Worm (Caenorhabditis elegans): ENCODE results near the gene F48D6.4.

DNA sequence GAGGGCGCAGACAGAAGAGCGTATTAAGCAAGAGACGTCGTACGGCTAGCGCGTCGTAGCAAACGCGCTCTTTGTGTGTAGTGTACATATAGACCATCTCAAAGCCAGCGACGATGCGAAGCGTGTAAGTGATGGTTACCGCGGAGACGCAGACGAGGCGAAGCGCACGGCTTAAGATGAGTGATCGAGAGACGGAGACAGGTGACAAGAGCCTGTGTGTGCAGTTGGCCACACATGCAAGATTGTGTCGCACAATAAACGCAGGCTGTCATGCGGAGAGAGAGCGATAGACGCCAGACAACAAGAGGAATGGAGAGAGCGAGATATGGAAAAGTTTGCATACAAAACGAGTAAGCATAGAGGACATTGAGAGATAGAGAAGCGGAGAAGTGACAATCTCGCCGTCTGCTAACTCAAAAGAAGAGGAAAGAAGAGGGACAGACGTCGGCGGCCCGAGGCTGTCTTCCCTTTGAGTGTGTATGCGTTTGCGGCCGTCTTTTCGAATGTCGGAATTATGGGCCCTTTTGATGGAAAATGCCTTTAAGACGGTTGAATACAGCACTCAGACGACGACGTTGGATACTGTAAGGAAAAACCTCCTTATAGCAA, 24.1 kb downstream of the F48D6.4 start:
- TF ChIP-seq R02D3.7 (tag; optimal IDR thresholded peaks at IDR 0.05) (peak; percentile 51), ceh-9 (tag; optimal IDR thresholded peaks at IDR 0.05) (no peak), unc-62 (GFP tag; optimal IDR thresholded peaks at IDR 0.05) (no peak), fos-1 (tag; optimal IDR thresholded peaks at IDR 0.05) (no peak), elt-1 (tag; optimal IDR thresholded peaks at IDR 0.05) (peak; percentile 32), pqm-1 (tag; optimal IDR thresholded peaks at IDR 0.05) (peak; percentile 5), ama-1 (optimal IDR thresholded peaks at IDR 0.05) (peak; percentile 62)
